Fruit fly (Drosophila melanogaster) whole organism, embryonic: ENCODE measurements around the gene Faa.

Experiments
- Bdp1 ChIP-seq: fragments of 200-800 bp; sonication (Bioruptor generic); optimal IDR thresholded peaks from 3 replicates; lab custom pipeline; 2016; ENCODE audit warnings: missing biosample characterization, missing genetic modification characterization
- CG10274 ChIP-seq: fragments of 200-800 bp; sonication (Bioruptor generic); optimal IDR thresholded peaks from 3 replicates; lab custom pipeline; 2017; ENCODE audit warnings: missing biosample characterization, mild to moderate bottlenecking, missing genetic modification characterization
- CG10462 ChIP-seq: fragments of 200-800 bp; sonication (Bioruptor generic); optimal IDR thresholded peaks from 2 replicates; lab custom pipeline; 2016; ENCODE audit warnings: missing biosample characterization, missing genetic modification characterization
- CG11247 ChIP-seq: fragments of 200-800 bp; sonication (Bioruptor generic); IDR thresholded peaks from 2 replicates; pipeline ENCODE4 v1.3.6; 2022; ENCODE audit warnings: missing biosample characterization, missing genetic modification characterization
- CG11696 ChIP-seq: fragments of 200-800 bp; sonication (Bioruptor generic); IDR thresholded peaks from 2 replicates; pipeline ENCODE4 v1.3.6; 2022; ENCODE audit warnings: missing biosample characterization, missing genetic modification characterization
- CG12155 ChIP-seq: fragments of 200-800 bp; sonication (Bioruptor generic); optimal IDR thresholded peaks from 3 replicates; lab custom pipeline; 2016; ENCODE audit warnings: missing biosample characterization, missing genetic modification characterization
- CG14050 ChIP-seq: fragments of 200-800 bp; sonication (Bioruptor generic); IDR thresholded peaks from 3 replicates; pipeline ENCODE4 v1.3.6; 2022; ENCODE audit warnings: missing biosample characterization, missing genetic modification characterization
- CG15011 ChIP-seq: fragments of 200-800 bp; sonication (Bioruptor generic); optimal IDR thresholded peaks from 3 replicates; lab custom pipeline; 2018; ENCODE audit warnings: missing biosample characterization, mild to moderate bottlenecking, missing genetic modification characterization
- CG15514 ChIP-seq: fragments of 200-800 bp; sonication (Bioruptor generic); optimal IDR thresholded peaks from 3 replicates; lab custom pipeline; 2017; ENCODE audit warnings: missing biosample characterization, missing genetic modification characterization, mild to moderate bottlenecking, moderate library complexity, missing genetic modification reagents
- CG15601 ChIP-seq: fragments of 200-800 bp; sonication (Bioruptor generic); optimal IDR thresholded peaks from 3 replicates; lab custom pipeline; 2019; ENCODE audit warnings: missing biosample characterization, mild to moderate bottlenecking, missing genetic modification characterization, moderate library complexity
- CG1602 ChIP-seq: fragments of 200-800 bp; sonication (Bioruptor generic); optimal IDR thresholded peaks from 3 replicates; lab custom pipeline; 2016; ENCODE audit warnings: missing biosample characterization, missing genetic modification characterization
- CG1792 ChIP-seq: fragments of 200-800 bp; sonication (Bioruptor generic); optimal IDR thresholded peaks from 2 replicates; lab custom pipeline; 2016; ENCODE audit warnings: missing biosample characterization, missing genetic modification characterization
- CG18764 ChIP-seq: fragments of 200-800 bp; sonication (Bioruptor generic); optimal IDR thresholded peaks from 3 replicates; lab custom pipeline; 2016; ENCODE audit warnings: missing biosample characterization, missing genetic modification characterization
- CG31365 ChIP-seq: fragments of 200-800 bp; sonication (Bioruptor generic); optimal IDR thresholded peaks from 2 replicates; lab custom pipeline; 2018; ENCODE audit warnings: missing biosample characterization, mild to moderate bottlenecking, missing genetic modification characterization
- CG33213 ChIP-seq: fragments of 200-800 bp; sonication (Bioruptor generic); optimal IDR thresholded peaks from 3 replicates; lab custom pipeline; 2016; ENCODE audit warnings: missing biosample characterization, missing genetic modification characterization
- CG34224 ChIP-seq: fragments of 200-800 bp; sonication (Bioruptor generic); IDR thresholded peaks from 3 replicates; pipeline ENCODE4 v1.3.6; 2022; ENCODE audit warnings: missing biosample characterization, missing genetic modification characterization; ENCODE audit not compliant: partially characterized antibody
- CG42726 ChIP-seq: fragments of 200-800 bp; sonication (Bioruptor generic); IDR thresholded peaks from 2 replicates; pipeline ENCODE4 v1.3.6; 2022; ENCODE audit warnings: missing biosample characterization, missing genetic modification characterization; ENCODE audit not compliant: partially characterized antibody
- CG43689 ChIP-seq: fragments of 200-800 bp; sonication (Bioruptor generic); IDR thresholded peaks from 2 replicates; pipeline ENCODE4 v1.3.6; 2022; ENCODE audit warnings: missing biosample characterization, missing genetic modification characterization
- CG6854 ChIP-seq: fragments of 200-800 bp; sonication (Bioruptor generic); optimal IDR thresholded peaks from 3 replicates; lab custom pipeline; 2017; ENCODE audit warnings: missing biosample characterization, mild to moderate bottlenecking, missing genetic modification characterization
- CG8281 ChIP-seq: fragments of 200-800 bp; sonication (Bioruptor generic); optimal IDR thresholded peaks from 2 replicates; lab custom pipeline; 2018; ENCODE audit warnings: missing biosample characterization, mild to moderate bottlenecking, missing genetic modification characterization, moderate library complexity
- CG9876 ChIP-seq: fragments of 200-800 bp; sonication (Bioruptor generic); optimal IDR thresholded peaks from 2 replicates; lab custom pipeline; 2016; ENCODE audit warnings: missing biosample characterization, missing genetic modification characterization
- E2f1 ChIP-seq: fragments of 200-800 bp; sonication (Bioruptor generic); IDR thresholded peaks from 2 replicates; pipeline ENCODE4 v1.3.6; 2022; ENCODE audit warnings: missing biosample characterization, missing genetic modification characterization
- Ets97D ChIP-seq: fragments of 200-800 bp; sonication (Bioruptor generic); optimal IDR thresholded peaks from 3 replicates; lab custom pipeline; 2016; ENCODE audit warnings: missing biosample characterization, missing genetic modification characterization
- Gsc ChIP-seq: fragments of 200-800 bp; sonication (Bioruptor generic); IDR thresholded peaks from 2 replicates; pipeline ENCODE4 v1.3.6; 2022; ENCODE audit warnings: missing biosample characterization, missing genetic modification characterization
- Gug ChIP-seq: fragments of 200-800 bp; sonication (Bioruptor generic); IDR thresholded peaks from 4 replicates; pipeline ENCODE4 v1.3.6; 2022; ENCODE audit warnings: missing biosample characterization, missing genetic modification characterization
- Hey ChIP-seq: fragments of 200-800 bp; sonication (Bioruptor generic); optimal IDR thresholded peaks from 3 replicates; lab custom pipeline; 2018; ENCODE audit warnings: missing biosample characterization, mild to moderate bottlenecking, missing genetic modification characterization
- Hmr ChIP-seq: fragments of 200-800 bp; sonication (Bioruptor generic); optimal IDR thresholded peaks from 3 replicates; lab custom pipeline; 2017; ENCODE audit warnings: mild to moderate bottlenecking, missing biosample characterization, missing genetic modification reagents, missing genetic modification characterization
- Hr78 ChIP-seq, 2 experiments: fragments of 200-800 bp in 1 of 2; fragments of >200 bp in 1 of 2; sonication (Bioruptor generic) in 1 of 2; optimal IDR thresholded peaks; 2 replicates each; lab custom pipeline; 2017 to 2019; ENCODE audit warnings: missing biosample characterization in 2 of 2, missing genetic modification characterization in 2 of 2, mild to moderate bottlenecking in 1 of 2, moderate library complexity in 1 of 2
- Ptx1 ChIP-seq: fragments of 200-800 bp; sonication (Bioruptor generic); IDR thresholded peaks from 2 replicates; pipeline ENCODE4 v1.3.6; 2022; ENCODE audit warnings: missing biosample characterization, missing genetic modification characterization
- Rx ChIP-seq: fragments of 200-800 bp; sonication (Bioruptor generic); IDR thresholded peaks from 2 replicates; pipeline ENCODE4 v1.3.6; 2022; ENCODE audit warnings: missing biosample characterization, missing genetic modification characterization
- Side ChIP-seq: fragments of 200-800 bp; sonication (Bioruptor generic); optimal IDR thresholded peaks from 2 replicates; lab custom pipeline; 2016; ENCODE audit warnings: missing biosample characterization, missing genetic modification characterization
- Xrp1 ChIP-seq: fragments of 200-800 bp; sonication (Bioruptor generic); IDR thresholded peaks from 2 replicates; pipeline ENCODE4 v1.3.6; 2022; ENCODE audit warnings: missing biosample characterization, missing genetic modification characterization
- abd-A ChIP-seq: fragments of 200-800 bp; sonication (Bioruptor generic); optimal IDR thresholded peaks from 3 replicates; lab custom pipeline; 2019; ENCODE audit warnings: missing biosample characterization, mild to moderate bottlenecking, missing genetic modification characterization, moderate library complexity
- aop ChIP-seq: fragments of 200-800 bp; sonication (Bioruptor generic); IDR thresholded peaks from 2 replicates; pipeline ENCODE4 v1.3.6; 2022; ENCODE audit warnings: missing biosample characterization, missing genetic modification characterization
- crc ChIP-seq: fragments of 200-800 bp; sonication (Bioruptor generic); optimal IDR thresholded peaks from 2 replicates; lab custom pipeline; 2016; ENCODE audit warnings: missing biosample characterization, missing genetic modification characterization
- disco-r ChIP-seq: fragments of 200-800 bp; sonication (Bioruptor generic); optimal IDR thresholded peaks from 2 replicates; lab custom pipeline; 2016; ENCODE audit warnings: missing biosample characterization, missing genetic modification characterization
- dysf ChIP-seq: fragments of 200-800 bp; sonication (Bioruptor generic); IDR thresholded peaks from 3 replicates; pipeline ENCODE4 v1.3.6; 2022; ENCODE audit warnings: missing biosample characterization, missing genetic modification characterization
- fd64A ChIP-seq: fragments of 200-800 bp; sonication (Bioruptor generic); optimal IDR thresholded peaks from 3 replicates; lab custom pipeline; 2018; ENCODE audit warnings: missing biosample characterization, mild to moderate bottlenecking, missing genetic modification characterization
- gfzf ChIP-seq: fragments of 200-800 bp; sonication (Bioruptor generic); optimal IDR thresholded peaks from 2 replicates; lab custom pipeline; 2016; ENCODE audit warnings: missing biosample characterization, mild to moderate bottlenecking, missing genetic modification characterization, moderate library complexity
- hb ChIP-seq: fragments of 200-800 bp; sonication (Bioruptor generic); IDR thresholded peaks from 3 replicates; pipeline ENCODE4 v1.3.6; 2022; ENCODE audit warnings: missing biosample characterization, missing genetic modification characterization; ENCODE audit not compliant: partially characterized antibody
- inv ChIP-seq: fragments of 200-800 bp; sonication (Bioruptor generic); IDR thresholded peaks from 2 replicates; pipeline ENCODE4 v1.3.6; 2022; ENCODE audit warnings: missing biosample characterization, missing genetic modification characterization; ENCODE audit not compliant: partially characterized antibody
- sc ChIP-seq, 3 experiments: fragments of >200 bp in 2 of 3; fragments of 200-800 bp in 1 of 3; sonication (Bioruptor generic) in 1 of 3; optimal IDR thresholded peaks; 2 replicates in 2 of 3; 3 replicates in 1 of 3; lab custom pipeline; 2017; ENCODE audit warnings: mild to moderate bottlenecking in 1 of 3, missing biosample characterization in 1 of 3, missing genetic modification characterization in 1 of 3, missing genetic modification reagents in 1 of 3
- sisA ChIP-seq: fragments of 200-800 bp; sonication (Bioruptor generic); IDR thresholded peaks from 2 replicates; pipeline ENCODE4 v1.3.6; 2022; ENCODE audit warnings: missing biosample characterization, missing genetic modification characterization
- sna ChIP-seq: fragments of 200-800 bp; sonication (Bioruptor generic); IDR thresholded peaks from 2 replicates; pipeline ENCODE4 v1.3.6; 2022; ENCODE audit warnings: missing biosample characterization, missing genetic modification characterization; ENCODE audit not compliant: partially characterized antibody
- ttk ChIP-seq: fragments of 200-800 bp; sonication (Bioruptor generic); IDR thresholded peaks from 2 replicates; pipeline ENCODE4 v2.1.2; 2022; ENCODE audit warnings: missing biosample characterization, missing genetic modification characterization
- twi ChIP-seq: fragments of 200-800 bp; optimal IDR thresholded peaks from 2 replicates; lab custom pipeline; 2019; ENCODE audit warnings: missing biosample characterization, mild to moderate bottlenecking, missing genetic modification characterization, moderate library complexity
- unpg ChIP-seq: fragments of 200-800 bp; sonication (Bioruptor generic); optimal IDR thresholded peaks from 3 replicates; lab custom pipeline; 2018; ENCODE audit warnings: missing biosample characterization, mild to moderate bottlenecking, missing genetic modification characterization, moderate library complexity
- yki ChIP-seq: fragments of >200 bp; optimal IDR thresholded peaks from 3 replicates; lab custom pipeline; 2018

Gene Faa

dm6 chr3L:4103258-4104247 is 29.8 kb upstream of the Faa start, which contains the start of gene Fit1 (continued):
- TF ChIP-seq Hr78 (GFP tag; optimal IDR thresholded peaks at IDR 0.05; lab: Kevin White, UChicago) (no peak), sc (optimal IDR thresholded peaks at IDR 0.05; lab: Kevin White, UChicago) (no peak), sc (GFP tag; optimal IDR thresholded peaks at IDR 0.05; lab: Kevin White, UChicago) (no peak), hb (GFP tag; lab: Robert Waterston, UW) (peak; percentile 57; the same call in 1 of the 3 replicates), inv (GFP tag; lab: Robert Waterston, UW) (peak; percentile 46), Side (GFP tag; lab: Kevin White, UChicago) (no peak), crc (GFP tag; lab: Kevin White, UChicago) (no peak), CG9876 (no peak), unpg (GFP tag; lab: Kevin White, UChicago) (no peak), CG31365 (tag; lab: Kevin White, UChicago) (peak; percentile 14), CG1602 (GFP tag; lab: Kevin White, UChicago) (no peak), Rx (GFP tag; lab: Robert Waterston, UW) (no peak), E2f1 (GFP tag; lab: Robert Waterston, UW) (no peak), sisA (GFP tag; lab: Robert Waterston, UW) (no peak), Ptx1 (GFP tag; lab: Robert Waterston, UW) (no peak), Xrp1 (GFP tag; lab: Robert Waterston, UW) (no peak; the same call in 1 of the 2 replicates), Ets97D (no peak), twi (tag; lab: Kevin White, UChicago) (no peak), Gug (GFP tag; lab: Robert Waterston, UW) (no peak), disco-r (no peak), ttk (GFP tag; lab: Robert Waterston, UW) (no peak), CG15514 (GFP tag; lab: Kevin White, UChicago) (peak; percentile 54), CG11247 (GFP tag; lab: Robert Waterston, UW) (no peak), dysf (GFP tag; lab: Robert Waterston, UW) (no peak), CG10274 (no peak), aop (no peak), CG10462 (GFP tag; lab: Kevin White, UChicago) (no peak), fd64A (no peak), CG14050 (GFP tag; lab: Robert Waterston, UW) (no peak), CG34224 (GFP tag; lab: Robert Waterston, UW) (peak; percentile 60), Bdp1 (GFP tag; lab: Kevin White, UChicago) (no peak), CG8281 (no peak), Hmr (GFP tag; lab: Kevin White, UChicago) (no peak), abd-A (tag; lab: Kevin White, UChicago) (peak; percentile 80), CG42726 (GFP tag; lab: Robert Waterston, UW) (no peak), CG12155 (GFP tag; lab: Kevin White, UChicago) (no peak), CG18764 (GFP tag; lab: Kevin White, UChicago) (no peak), CG6854 (GFP tag; lab: Kevin White, UChicago) (no peak), yki (lab: Kevin White, UChicago) (no peak), CG1792 (GFP tag; lab: Kevin White, UChicago) (no peak), gfzf (peak; percentile 50), CG43689 (GFP tag; lab: Robert Waterston, UW) (no peak), CG11696 (GFP tag; lab: Robert Waterston, UW) (no peak), CG33213 (no peak), Hey (tag; lab: Kevin White, UChicago) (no peak), CG15011 (GFP tag; lab: Kevin White, UChicago) (no peak), CG15601 (tag; lab: Kevin White, UChicago) (no peak), Gsc (GFP tag; lab: Robert Waterston, UW) (no peak), sna (GFP tag; lab: Robert Waterston, UW) (no peak)
